Worm (Caenorhabditis elegans) whole organism, late embryonic: ENCODE data around the gene C25F9.9.

ENCODE experiments used
- C08G9.2 ChIP-seq: sonication (generic microtip); optimal IDR thresholded peaks from 2 replicates; lab custom pipeline; 2016; ENCODE audit warnings: mild to moderate bottlenecking, missing genetic modification characterization, moderate library complexity, missing compliant biosample characterization
- C38D4.7 ChIP-seq: fragments of 200-800 bp; sonication (Bioruptor generic); optimal IDR thresholded peaks from 2 replicates; lab custom pipeline; 2018; ENCODE audit warnings: mild to moderate bottlenecking, missing genetic modification characterization, moderate library complexity, missing compliant biosample characterization
- F13H6.1 ChIP-seq: sonication (generic microtip); optimal IDR thresholded peaks from 2 replicates; lab custom pipeline; 2016; ENCODE audit warnings: missing genetic modification characterization, missing compliant biosample characterization
- T23F11.4 ChIP-seq: fragments of 200-800 bp; sonication (Bioruptor generic); optimal IDR thresholded peaks from 2 replicates; lab custom pipeline; 2018; ENCODE audit warnings: mild to moderate bottlenecking, missing genetic modification characterization, missing compliant biosample characterization
- ahr-1 ChIP-seq: sonication (generic microtip); optimal IDR thresholded peaks from 2 replicates; lab custom pipeline; 2016; ENCODE audit warnings: missing genetic modification characterization, missing compliant biosample characterization
- ceh-19 ChIP-seq: fragments of 200-800 bp; sonication (Bioruptor generic); optimal IDR thresholded peaks from 2 replicates; lab custom pipeline; 2018; ENCODE audit warnings: mild to moderate bottlenecking, missing genetic modification characterization, missing compliant biosample characterization
- ceh-24 ChIP-seq: sonication (generic microtip); optimal IDR thresholded peaks from 2 replicates; lab custom pipeline; 2016; ENCODE audit warnings: mild to moderate bottlenecking, missing genetic modification characterization, missing compliant biosample characterization
- ceh-31 ChIP-seq: sonication (generic microtip); optimal IDR thresholded peaks from 2 replicates; lab custom pipeline; 2016; ENCODE audit warnings: missing genetic modification characterization, missing compliant biosample characterization
- ceh-45 ChIP-seq: fragments of 200-800 bp; sonication (Bioruptor generic); IDR thresholded peaks from 2 replicates; pipeline ENCODE4 v1.3.6; 2022; ENCODE audit warnings: missing genetic modification reagents, missing genetic modification characterization, missing compliant biosample characterization
- ceh-48 ChIP-seq: sonication (generic microtip); optimal IDR thresholded peaks from 2 replicates; lab custom pipeline; 2016; ENCODE audit warnings: missing genetic modification characterization, inconsistent platforms, missing compliant biosample characterization
- che-1 ChIP-seq: sonication (generic microtip); optimal IDR thresholded peaks from 2 replicates; lab custom pipeline; 2016; ENCODE audit warnings: mild to moderate bottlenecking, missing genetic modification characterization, missing compliant biosample characterization
- dve-1 ChIP-seq: sonication (generic microtip); optimal IDR thresholded peaks from 2 replicates; lab custom pipeline; 2017; ENCODE audit warnings: antibody characterized with exemption, mild to moderate bottlenecking, missing genetic modification characterization, missing compliant biosample characterization
- elt-2 ChIP-seq: sonication (generic microtip); optimal IDR thresholded peaks from 2 replicates; lab custom pipeline; 2016; ENCODE audit warnings: missing genetic modification reagents, missing genetic modification characterization, missing compliant biosample characterization
- ets-4 ChIP-seq: sonication (generic microtip); optimal IDR thresholded peaks from 2 replicates; lab custom pipeline; 2016; ENCODE audit warnings: missing genetic modification characterization, missing compliant biosample characterization
- fax-1 ChIP-seq: sonication (generic microtip); optimal IDR thresholded peaks from 2 replicates; lab custom pipeline; 2016; ENCODE audit warnings: missing genotype, missing genetic modification characterization, missing compliant biosample characterization
- fkh-10 ChIP-seq: fragments of 150-350 bp; optimal IDR thresholded peaks from 2 replicates; lab custom pipeline; 2014; ENCODE audit warnings: missing biosample characterization, missing genetic modification reagents, missing genetic modification characterization
- gmeb-2 ChIP-seq: sonication (generic microtip); optimal IDR thresholded peaks from 2 replicates; lab custom pipeline; 2016; ENCODE audit warnings: missing genetic modification characterization, inconsistent platforms, missing compliant biosample characterization
- hlh-15 ChIP-seq: sonication (generic microtip); optimal IDR thresholded peaks from 2 replicates; lab custom pipeline; 2016; ENCODE audit warnings: missing genetic modification characterization, missing compliant biosample characterization
- hlh-30 ChIP-seq: sonication (generic microtip); optimal IDR thresholded peaks from 2 replicates; lab custom pipeline; 2017; ENCODE audit warnings: antibody characterized with exemption, missing genetic modification characterization, missing compliant biosample characterization; ENCODE audit not compliant: insufficient read depth
- hlh-6 ChIP-seq: sonication (generic microtip); optimal IDR thresholded peaks from 2 replicates; lab custom pipeline; 2016; ENCODE audit warnings: missing genotype, missing genetic modification characterization, missing compliant biosample characterization
- hlh-8 ChIP-seq: sonication (generic microtip); optimal IDR thresholded peaks from 2 replicates; lab custom pipeline; 2016; ENCODE audit warnings: missing genotype, missing genetic modification characterization, missing compliant biosample characterization
- lim-6 ChIP-seq: sonication (generic microtip); optimal IDR thresholded peaks from 2 replicates; lab custom pipeline; 2016; ENCODE audit warnings: missing genetic modification characterization, missing compliant biosample characterization
- lin-11 ChIP-seq: fragments of 200-800 bp; sonication (Bioruptor generic); optimal IDR thresholded peaks from 2 replicates; lab custom pipeline; 2018; ENCODE audit warnings: mild to moderate bottlenecking, missing genetic modification characterization, missing compliant biosample characterization
- madf-2 ChIP-seq: sonication (generic microtip); optimal IDR thresholded peaks from 2 replicates; lab custom pipeline; 2017; ENCODE audit warnings: missing genetic modification characterization, missing compliant biosample characterization
- nfya-1 ChIP-seq: sonication (generic microtip); optimal IDR thresholded peaks from 2 replicates; lab custom pipeline; 2017; ENCODE audit warnings: missing genetic modification characterization, mild to moderate bottlenecking, missing compliant biosample characterization, antibody characterized with exemption, moderate library complexity
- nhr-232 ChIP-seq: sonication (generic microtip); optimal IDR thresholded peaks from 2 replicates; lab custom pipeline; 2016; ENCODE audit warnings: missing genetic modification characterization, missing compliant biosample characterization
- npax-4 ChIP-seq: sonication (generic microtip); optimal IDR thresholded peaks from 2 replicates; lab custom pipeline; 2016; ENCODE audit warnings: missing genetic modification characterization, missing compliant biosample characterization
- odd-2 ChIP-seq: sonication (generic microtip); optimal IDR thresholded peaks from 2 replicates; lab custom pipeline; 2017; ENCODE audit warnings: antibody characterized with exemption, mild to moderate bottlenecking, missing genetic modification characterization, missing compliant biosample characterization
- pat-9 ChIP-seq: fragments of 200-800 bp; sonication (Bioruptor generic); optimal IDR thresholded peaks from 2 replicates; lab custom pipeline; 2018; ENCODE audit warnings: mild to moderate bottlenecking, missing genetic modification characterization, moderate library complexity, missing compliant biosample characterization
- pha-2 ChIP-seq: sonication (generic microtip); optimal IDR thresholded peaks from 2 replicates; lab custom pipeline; 2017; ENCODE audit warnings: mild to moderate bottlenecking, missing genetic modification characterization, missing compliant biosample characterization
- pha-4 ChIP-seq: fragments of 150-350 bp; optimal IDR thresholded peaks from 2 replicates; lab custom pipeline; 2018; ENCODE audit warnings: missing biosample characterization, missing genetic modification reagents, missing genetic modification characterization
- ref-2 ChIP-seq: sonication (generic microtip); optimal IDR thresholded peaks from 2 replicates; lab custom pipeline; 2016; ENCODE audit warnings: missing genetic modification characterization, missing compliant biosample characterization
- rnt-1 ChIP-seq: sonication (generic microtip); optimal IDR thresholded peaks from 2 replicates; lab custom pipeline; 2016; ENCODE audit warnings: missing genetic modification characterization, missing compliant biosample characterization
- syd-9 ChIP-seq: sonication (generic microtip); optimal IDR thresholded peaks from 2 replicates; lab custom pipeline; 2016; ENCODE audit warnings: mild to moderate bottlenecking, missing genetic modification characterization, moderate library complexity, missing compliant biosample characterization
- tbx-2 ChIP-seq: sonication (generic microtip); optimal IDR thresholded peaks from 2 replicates; lab custom pipeline; 2016; ENCODE audit warnings: missing genetic modification characterization, missing compliant biosample characterization
- tbx-7 ChIP-seq: sonication (generic microtip); optimal IDR thresholded peaks from 2 replicates; lab custom pipeline; 2016; ENCODE audit warnings: missing genotype, missing genetic modification characterization, missing compliant biosample characterization
- unc-3 ChIP-seq, 2 experiments: fragments of 200-800 bp in 1 of 2; sonication (Bioruptor generic) in 1 of 2; sonication (generic microtip) in 1 of 2; conservative IDR thresholded peaks in 1 of 2; optimal IDR thresholded peaks in 1 of 2; 2 replicates each; pipeline versions ENCODE4 v1.3.6 to Lab custom; 2016 to 2022; ENCODE audit warnings: missing compliant biosample characterization in 2 of 2, missing genetic modification characterization in 2 of 2, missing genetic modification reagents in 1 of 2
- unc-86 ChIP-seq: sonication (generic microtip); optimal IDR thresholded peaks from 2 replicates; lab custom pipeline; 2016; ENCODE audit warnings: missing genetic modification characterization, missing compliant biosample characterization
- zip-5 ChIP-seq: sonication (generic microtip); optimal IDR thresholded peaks from 2 replicates; lab custom pipeline; 2016; ENCODE audit warnings: missing genetic modification characterization, missing compliant biosample characterization
- ztf-16 ChIP-seq: sonication (generic microtip); optimal IDR thresholded peaks from 2 replicates; lab custom pipeline; 2017; ENCODE audit warnings: missing genetic modification characterization, missing compliant biosample characterization

C25F9.9 gene

DNA sequence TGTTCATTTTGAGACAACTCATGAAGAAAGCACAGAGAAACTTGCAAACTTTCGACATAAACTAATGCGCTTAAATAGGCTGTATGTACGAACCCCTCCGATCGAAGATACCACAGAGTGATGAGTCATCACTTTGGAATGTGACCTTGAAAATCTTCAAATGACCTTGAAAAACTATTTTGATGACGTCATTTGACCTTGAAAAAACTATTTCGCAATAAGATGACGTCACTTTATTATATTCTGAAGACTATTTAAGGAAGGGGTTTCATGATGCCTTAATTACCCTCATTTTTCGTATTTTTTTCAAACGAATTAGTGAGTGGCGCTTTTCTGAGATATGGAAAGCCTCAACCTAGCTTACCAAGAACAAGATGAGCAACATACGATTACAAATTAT, 4.7 kb downstream of the C25F9.9 start, which contains the start of gene C25F9.2:
Gene C25F9.2 (plus strand): TSS at position 341 of the 400 bp plus-strand sequence.
- TF ChIP-seq madf-2 (tag; lab: Kevin White, UChicago) (no peak), nhr-232 (no peak)

DNA sequence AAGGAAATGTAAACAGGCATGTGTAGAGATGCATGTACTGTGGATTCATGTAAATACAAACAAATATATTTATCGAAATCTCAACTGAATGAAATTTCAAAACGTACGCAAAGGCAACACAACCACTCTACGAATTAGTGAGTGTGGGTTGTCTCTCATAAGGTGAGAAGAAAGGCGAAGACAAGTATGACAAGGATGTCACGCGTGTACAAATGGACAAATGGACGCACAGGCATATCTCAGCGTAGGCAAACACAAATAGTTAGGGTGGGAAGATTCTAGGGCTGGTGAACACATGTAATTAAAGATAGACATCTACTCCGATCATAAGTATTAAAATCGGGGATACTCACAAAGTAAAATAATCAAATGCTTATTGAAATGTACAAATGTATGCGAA, 11.7 kb downstream of the C25F9.9 start:
- TF ChIP-seq dve-1 (tag; lab: Kevin White, UChicago) (no peak), tbx-7 (no peak), lim-6 (tag; lab: Kevin White, UChicago) (no peak), unc-3 (GFP tag; conservative IDR thresholded peaks at IDR 0.05; lab: Robert Waterston, UW) (no peak), unc-3 (tag; optimal IDR thresholded peaks at IDR 0.05; lab: Kevin White, UChicago) (no peak), F13H6.1 (tag; lab: Kevin White, UChicago) (no peak), hlh-15 (tag; lab: Kevin White, UChicago) (no peak), ceh-19 (GFP tag; lab: Kevin White, UChicago) (no peak), C08G9.2 (no peak), ahr-1 (tag; lab: Kevin White, UChicago) (no peak), hlh-8 (tag; lab: Kevin White, UChicago) (no peak), zip-5 (tag; lab: Kevin White, UChicago) (no peak), ets-4 (no peak), pha-2 (tag; lab: Kevin White, UChicago) (no peak), ceh-48 (tag; lab: Kevin White, UChicago) (no peak), T23F11.4 (no peak), hlh-6 (no peak)
- TF ChIP-seq, all 69 proteins: peak for 0

DNA sequence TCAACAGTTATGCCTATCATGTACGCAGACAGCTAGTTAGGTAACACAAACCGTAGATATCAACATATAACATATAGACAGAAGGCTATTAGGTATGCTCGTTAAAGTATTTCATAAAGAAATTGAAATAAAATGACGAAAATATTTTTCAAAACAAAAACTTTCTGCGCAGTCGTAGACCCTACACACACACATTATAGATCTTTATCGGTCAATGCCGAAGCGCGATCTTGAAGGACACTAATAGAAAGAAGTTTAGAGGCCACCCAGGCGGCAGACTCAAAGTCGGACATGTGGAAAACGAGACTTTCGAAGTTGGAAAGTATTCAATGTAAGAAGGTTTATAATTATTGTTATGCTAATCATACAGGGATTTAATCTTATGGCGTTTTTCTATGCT, 12.5 kb downstream of the C25F9.9 start:
- TF ChIP-seq odd-2 (tag; lab: Kevin White, UChicago), result no peak
- TF ChIP-seq rnt-1 (tag; lab: Kevin White, UChicago), result no peak
- no peak for TF ChIP-seq ahr-1 (tag; lab: Kevin White, UChicago)
- no peak for TF ChIP-seq fkh-10 (GFP tag; lab: Kevin White, UChicago)
- no peak for TF ChIP-seq npax-4 (tag; lab: Kevin White, UChicago)
- no peak for TF ChIP-seq nfya-1 (tag; lab: Kevin White, UChicago)
- no peak for TF ChIP-seq pha-4
- no peak for TF ChIP-seq tbx-7
- no peak for TF ChIP-seq syd-9
- no peak for TF ChIP-seq ceh-24 (tag; lab: Kevin White, UChicago)
- no peak for TF ChIP-seq ztf-16 (tag; lab: Kevin White, UChicago)
- no peak for TF ChIP-seq tbx-2 (tag; lab: Kevin White, UChicago)
- no peak for TF ChIP-seq ref-2 (tag; lab: Kevin White, UChicago)
- TF ChIP-seq T23F11.4, result no peak
- no peak for TF ChIP-seq F13H6.1 (tag; lab: Kevin White, UChicago)
- TF ChIP-seq che-1 (tag; lab: Kevin White, UChicago), result no peak

DNA sequence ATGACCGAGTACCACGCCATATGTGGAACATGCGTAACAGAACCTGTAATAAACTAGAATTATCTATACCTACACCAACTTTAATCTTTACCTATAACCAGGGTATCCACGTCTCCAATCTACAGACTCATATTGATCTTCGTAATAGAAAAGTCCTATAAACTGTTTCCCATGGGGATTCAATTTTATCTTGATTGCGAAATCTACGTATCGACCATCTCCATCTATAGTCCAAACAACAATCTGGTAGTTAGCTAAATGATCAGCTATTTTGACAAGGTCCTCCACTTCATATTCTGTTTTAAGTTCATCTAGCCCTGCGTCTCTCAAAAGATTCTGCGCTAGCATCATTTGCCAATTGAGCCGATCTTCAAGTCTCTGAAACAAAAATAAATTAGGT, 13.2 kb downstream of the C25F9.9 start:
- peak; percentile 80 for TF ChIP-seq rnt-1 (tag; lab: Kevin White, UChicago)
- TF ChIP-seq elt-2 (tag; lab: Kevin White, UChicago), result no peak
- TF ChIP-seq lin-11 (tag; lab: Kevin White, UChicago), result no peak
- no peak for TF ChIP-seq tbx-7

DNA sequence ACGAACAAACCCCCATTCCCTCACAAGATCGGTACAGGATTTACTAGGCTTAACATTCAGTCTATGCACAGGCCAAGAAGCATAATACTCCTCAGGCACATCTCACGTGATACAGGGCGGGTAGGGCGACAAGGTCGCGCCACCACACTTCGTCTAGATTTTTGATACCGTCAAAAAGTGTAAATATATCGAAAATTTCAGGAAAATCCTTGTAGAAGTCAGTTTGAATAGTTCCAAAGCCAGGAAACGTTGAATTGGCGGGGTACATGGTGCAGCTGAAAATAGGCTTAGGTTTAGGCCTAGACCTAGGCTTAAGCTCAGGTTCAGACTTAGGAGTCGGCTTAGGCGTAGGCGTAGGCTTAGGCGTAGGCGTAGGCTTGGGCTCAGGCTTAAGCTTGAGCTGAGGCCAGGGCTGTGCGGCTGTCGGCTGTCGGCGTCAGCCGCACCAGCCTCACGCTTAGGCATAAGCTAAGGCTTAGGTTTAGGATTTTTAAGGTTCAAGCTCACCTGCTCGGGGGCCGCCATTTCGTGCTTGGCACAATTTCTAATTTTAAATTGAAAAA, 14.0 kb downstream of the C25F9.9 start:
- TF ChIP-seq ceh-45 (GFP tag; lab: Robert Waterston, UW) (no peak), gmeb-2 (tag; lab: Kevin White, UChicago) (peak; percentile 23), C08G9.2 (peak; percentile 21), pat-9 (tag; lab: Kevin White, UChicago) (no peak), fax-1 (tag; lab: Kevin White, UChicago) (no peak), hlh-8 (tag; lab: Kevin White, UChicago) (no peak), ceh-31 (no peak), C38D4.7 (GFP tag; lab: Kevin White, UChicago) (peak; percentile 45), unc-86 (no peak), hlh-30 (tag; lab: Kevin White, UChicago) (peak; percentile 7)
